Fruit fly (Drosophila melanogaster): ENCODE measurements around the gene CG13473.

DNA sequence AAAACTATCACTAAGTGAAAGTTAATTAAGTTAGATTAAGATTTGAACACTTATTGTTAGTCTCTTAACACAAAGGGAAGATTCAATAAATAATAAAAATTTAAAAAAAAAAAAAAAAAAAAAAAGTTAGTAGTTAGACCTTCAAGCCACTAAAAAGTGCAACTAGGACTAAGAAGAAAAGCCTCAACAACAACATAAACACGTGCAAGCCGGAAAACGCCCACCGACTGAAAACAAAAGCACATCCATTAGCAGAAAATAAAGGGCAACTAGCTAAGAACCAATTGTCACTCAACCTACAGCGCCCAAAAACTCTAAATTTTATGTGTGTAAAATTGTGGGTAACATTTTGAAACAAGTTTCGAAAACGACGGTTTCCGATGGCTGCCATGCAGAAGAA is at the start of gene CG13473:
- no peak for TF ChIP-seq Myc (optimal IDR thresholded peaks at IDR 0.05)
- TF ChIP-seq psq (GFP tag; optimal IDR thresholded peaks at IDR 0.05) = no peak
- TF ChIP-seq Abd-B (GFP tag; optimal IDR thresholded peaks at IDR 0.05) = no peak
- no peak for TF ChIP-seq CrebA (GFP tag; optimal IDR thresholded peaks at IDR 0.05; ENCODE audit: borderline replicate concordance)
- no peak for TF ChIP-seq Hnf4 (GFP tag; optimal IDR thresholded peaks at IDR 0.05)
- TF ChIP-seq usp (GFP tag; optimal IDR thresholded peaks at IDR 0.05) = no peak
- TF ChIP-seq Hr83 (GFP tag; optimal IDR thresholded peaks at IDR 0.05; ENCODE audit: poor library complexity, severe bottlenecking) = no peak
- TF ChIP-seq OdsH (GFP tag; optimal IDR thresholded peaks at IDR 0.05) = no peak
- no peak for TF ChIP-seq dl (GFP tag; optimal IDR thresholded peaks at IDR 0.05; ENCODE audit: insufficient read depth in 1 of 2, partially characterized antibody in 2 of 2)
- no peak for TF ChIP-seq GATAd (GFP tag; optimal IDR thresholded peaks at IDR 0.05)
- TF ChIP-seq Vsx2 (GFP tag; optimal IDR thresholded peaks at IDR 0.05; ENCODE audit: partially characterized antibody) = no peak

All from whole organism, wandering third instar larva.